Worm (Caenorhabditis elegans): ENCODE data around the gene srx-80.

- TF ChIP-seq unc-62 (GFP tag; optimal IDR thresholded peaks at IDR 0.05) (no peak), snpc-4 (tag; optimal IDR thresholded peaks at IDR 0.05) (no peak), mep-1 (tag; optimal IDR thresholded peaks at IDR 0.05) (no peak), lin-13 (tag; optimal IDR thresholded peaks at IDR 0.05) (no peak), unc-120 (tag; optimal IDR thresholded peaks at IDR 0.05; ENCODE audit: poor library complexity, severe bottlenecking) (no peak), nhr-28 (tag; optimal IDR thresholded peaks at IDR 0.05) (no peak), lin-32 (GFP tag; optimal IDR thresholded peaks at IDR 0.05) (no peak), zip-8 (tag; optimal IDR thresholded peaks at IDR 0.05) (no peak), unc-39 (tag; optimal IDR thresholded peaks at IDR 0.05) (no peak), pha-4 (tag; optimal IDR thresholded peaks at IDR 0.05) (no peak), elt-1 (tag; optimal IDR thresholded peaks at IDR 0.05; ENCODE audit: borderline replicate concordance, insufficient read depth) (no peak), ham-2 (GFP tag; optimal IDR thresholded peaks at IDR 0.05) (no peak), ztf-11 (tag; optimal IDR thresholded peaks at IDR 0.05) (no peak), nhr-12 (tag; optimal IDR thresholded peaks at IDR 0.05) (no peak)
Observed at ce11 chrV:11600800-11601199, 7.3 kb downstream of the srx-80 start, which contains the start of gene F35B12.9.
